Worm (Caenorhabditis elegans) whole organism, mixed stage, embryonic: ENCODE measurements around the gene F42A10.9.

Experiments used
- bed-3 ChIP-seq: fragments of 200-800 bp; sonication (Bioruptor generic); optimal IDR thresholded peaks from 3 replicates; lab custom pipeline; 2018; ENCODE audit warnings: mild to moderate bottlenecking, missing genetic modification characterization, moderate library complexity, missing compliant biosample characterization
- blmp-1 ChIP-seq: fragments of 150-350 bp; optimal IDR thresholded peaks from 2 replicates; lab custom pipeline; 2014; ENCODE audit warnings: missing biosample characterization, missing genetic modification characterization
- ceh-43 ChIP-seq: fragments of 200-800 bp; sonication (Bioruptor generic); optimal IDR thresholded peaks from 2 replicates; lab custom pipeline; 2018; ENCODE audit warnings: mild to moderate bottlenecking, missing genetic modification characterization, moderate library complexity, missing compliant biosample characterization
- ceh-83 ChIP-seq: fragments of 200-800 bp; sonication (Bioruptor generic); optimal IDR thresholded peaks from 2 replicates; lab custom pipeline; 2018; ENCODE audit warnings: mild to moderate bottlenecking, missing genetic modification characterization, missing compliant biosample characterization
- ces-1 ChIP-seq: fragments of 150-350 bp; optimal IDR thresholded peaks from 2 replicates; lab custom pipeline; 2014; ENCODE audit warnings: missing biosample characterization, missing genetic modification reagents, missing genetic modification characterization
- cnd-1 ChIP-seq: fragments of 200-800 bp; sonication (Bioruptor generic); optimal IDR thresholded peaks from 2 replicates; lab custom pipeline; 2018; ENCODE audit warnings: mild to moderate bottlenecking, missing genetic modification characterization, missing compliant biosample characterization
- drap-1 ChIP-seq: fragments of 200-800 bp; sonication (Bioruptor generic); optimal IDR thresholded peaks from 3 replicates; lab custom pipeline; 2018; ENCODE audit warnings: mild to moderate bottlenecking, missing genetic modification characterization, missing compliant biosample characterization
- elt-3 ChIP-seq: fragments of 150-350 bp; optimal IDR thresholded peaks from 2 replicates; lab custom pipeline; 2014; ENCODE audit warnings: missing biosample characterization, missing genetic modification characterization
- flh-1 ChIP-seq: fragments of 200-800 bp; sonication (Bioruptor generic); optimal IDR thresholded peaks from 2 replicates; lab custom pipeline; 2018; ENCODE audit warnings: mild to moderate bottlenecking, missing genetic modification characterization, moderate library complexity, missing compliant biosample characterization
- ham-2 ChIP-seq: fragments of 200-800 bp; sonication (Bioruptor generic); optimal IDR thresholded peaks from 2 replicates; lab custom pipeline; 2018; ENCODE audit warnings: mild to moderate bottlenecking, missing genetic modification characterization, missing compliant biosample characterization
- hlh-1 ChIP-seq: fragments of 150-350 bp; optimal IDR thresholded peaks from 2 replicates; lab custom pipeline; 2014; ENCODE audit warnings: missing biosample characterization, missing genetic modification reagents, missing genetic modification characterization
- lin-13 ChIP-seq: fragments of 150-350 bp; optimal IDR thresholded peaks from 2 replicates; lab custom pipeline; 2014; ENCODE audit warnings: missing biosample characterization, missing genetic modification characterization
- lin-32 ChIP-seq: fragments of 200-800 bp; sonication (Bioruptor generic); optimal IDR thresholded peaks from 2 replicates; lab custom pipeline; 2018; ENCODE audit warnings: mild to moderate bottlenecking, missing genetic modification characterization, missing compliant biosample characterization
- lsy-2 ChIP-seq: fragments of 150-350 bp; optimal IDR thresholded peaks from 2 replicates; lab custom pipeline; 2014; ENCODE audit warnings: missing biosample characterization, missing genetic modification characterization
- mab-5 ChIP-seq: fragments of 150-350 bp; optimal IDR thresholded peaks from 2 replicates; lab custom pipeline; 2014; ENCODE audit warnings: missing biosample characterization, missing genetic modification characterization
- mep-1 ChIP-seq: fragments of 150-350 bp; optimal IDR thresholded peaks from 2 replicates; lab custom pipeline; 2017; ENCODE audit warnings: missing biosample characterization, missing genetic modification reagents, missing genetic modification characterization, inconsistent platforms
- mls-2 ChIP-seq: sonication (generic microtip); optimal IDR thresholded peaks from 2 replicates; lab custom pipeline; 2016; ENCODE audit warnings: mild to moderate bottlenecking, missing genetic modification characterization, moderate library complexity, missing compliant biosample characterization
- nhr-12 ChIP-seq: fragments of 150-350 bp; optimal IDR thresholded peaks from 2 replicates; lab custom pipeline; 2014; ENCODE audit warnings: missing biosample characterization, missing genetic modification characterization
- nhr-2 ChIP-seq: fragments of 150-350 bp; optimal IDR thresholded peaks from 2 replicates; lab custom pipeline; 2014; ENCODE audit warnings: missing biosample characterization, missing genetic modification characterization
- nhr-237 ChIP-seq: fragments of 150-350 bp; optimal IDR thresholded peaks from 2 replicates; lab custom pipeline; 2014; ENCODE audit warnings: missing biosample characterization, missing genetic modification characterization
- nhr-28 ChIP-seq: fragments of 150-350 bp; optimal IDR thresholded peaks from 2 replicates; lab custom pipeline; 2014; ENCODE audit warnings: missing biosample characterization, missing genetic modification characterization
- nhr-76 ChIP-seq: sonication (generic microtip); optimal IDR thresholded peaks from 2 replicates; lab custom pipeline; 2017; ENCODE audit warnings: missing biosample characterization, missing genetic modification characterization
- pha-4 ChIP-seq: fragments of 150-350 bp; optimal IDR thresholded peaks from 2 replicates; lab custom pipeline; 2018; ENCODE audit warnings: missing biosample characterization, missing genetic modification reagents, missing genetic modification characterization
- sem-2 ChIP-seq: fragments of 200-800 bp; sonication (Bioruptor generic); optimal IDR thresholded peaks from 2 replicates; lab custom pipeline; 2018; ENCODE audit warnings: mild to moderate bottlenecking, missing genetic modification characterization, missing compliant biosample characterization
- snpc-4 ChIP-seq: fragments of 150-350 bp; optimal IDR thresholded peaks from 2 replicates; lab custom pipeline; 2014; ENCODE audit warnings: missing biosample characterization, missing genetic modification characterization
- tbx-8 ChIP-seq: fragments of 200-800 bp; sonication (Bioruptor generic); optimal IDR thresholded peaks from 2 replicates; lab custom pipeline; 2018; ENCODE audit warnings: mild to moderate bottlenecking, missing genetic modification characterization, moderate library complexity, missing compliant biosample characterization
- unc-120 ChIP-seq: sonication (generic microtip); optimal IDR thresholded peaks from 2 replicates; lab custom pipeline; 2017; ENCODE audit warnings: missing genetic modification characterization, missing compliant biosample characterization; ENCODE audit not compliant: poor library complexity, severe bottlenecking
- unc-62 ChIP-seq: fragments of 150-350 bp; optimal IDR thresholded peaks from 2 replicates; lab custom pipeline; 2014; ENCODE audit warnings: missing biosample characterization, missing genetic modification reagents, missing genetic modification characterization
- zip-8 ChIP-seq: fragments of 150-350 bp; optimal IDR thresholded peaks from 2 replicates; lab custom pipeline; 2014; ENCODE audit warnings: missing biosample characterization, missing genetic modification characterization
- ztf-11 ChIP-seq: fragments of 150-350 bp; optimal IDR thresholded peaks from 2 replicates; lab custom pipeline; 2014; ENCODE audit warnings: missing biosample characterization, missing genetic modification characterization

Gene F42A10.9

ce11 chrIII:6146797-6147196 lies 17.6 kb upstream of the F42A10.9 start:
- TF ChIP-seq elt-3 (tag; lab: Kevin White, UChicago), result no peak
- TF ChIP-seq nhr-76 (tag; lab: Kevin White, UChicago), result no peak
- no peak for TF ChIP-seq ztf-11
- TF ChIP-seq unc-62 (GFP tag; lab: Kevin White, UChicago), result no peak
- no peak for TF ChIP-seq pha-4 (tag; lab: Kevin White, UChicago)
- TF ChIP-seq drap-1, result no peak
- no peak for TF ChIP-seq cnd-1 (tag; lab: Kevin White, UChicago)
- no peak for TF ChIP-seq zip-8 (tag; lab: Kevin White, UChicago)
- no peak for TF ChIP-seq snpc-4
- TF ChIP-seq unc-120 (tag; lab: Kevin White, UChicago), result no peak
- TF ChIP-seq mab-5 (tag; lab: Kevin White, UChicago), result no peak
- no peak for TF ChIP-seq flh-1 (GFP tag; lab: Kevin White, UChicago)
- TF ChIP-seq lin-13 (tag; lab: Kevin White, UChicago), result no peak
- no peak for TF ChIP-seq nhr-2 (tag; lab: Kevin White, UChicago)

DNA sequence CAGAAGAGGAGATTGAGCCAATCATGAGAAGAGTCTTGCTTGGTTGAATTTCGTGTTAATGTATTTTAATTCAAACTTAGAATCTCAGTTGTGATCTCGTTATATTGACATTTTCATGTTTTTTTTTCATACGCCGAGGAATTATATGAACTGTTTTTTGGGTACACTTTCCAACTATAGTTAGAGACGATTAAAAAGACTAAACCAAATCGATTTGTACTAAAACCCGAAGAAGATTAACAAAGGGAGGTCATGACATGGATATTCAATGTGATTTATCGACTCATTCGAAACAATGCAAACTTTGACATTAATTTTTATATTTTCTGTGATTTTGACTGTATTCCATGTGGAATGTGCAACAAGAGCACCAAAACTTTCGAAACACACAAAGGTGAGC lies 16.5 kb upstream of the F42A10.9 start, which contains the start of gene Y42G9A.2:
TSS of gene Y42G9A.2 (plus strand) at position 284 of the 400 bp plus-strand sequence.
- no peak for TF ChIP-seq ztf-11
- TF ChIP-seq zip-8 (tag; lab: Kevin White, UChicago), result no peak
- TF ChIP-seq lin-32, result no peak
- no peak for TF ChIP-seq nhr-28
- TF ChIP-seq ham-2 (GFP tag; lab: Kevin White, UChicago), result no peak
- no peak for TF ChIP-seq mep-1 (tag; lab: Kevin White, UChicago)
- no peak for TF ChIP-seq unc-62 (GFP tag; lab: Kevin White, UChicago)
- TF ChIP-seq ces-1, result no peak
- no peak for TF ChIP-seq unc-120 (tag; lab: Kevin White, UChicago)
- TF ChIP-seq snpc-4, result no peak
- TF ChIP-seq mab-5 (tag; lab: Kevin White, UChicago), result no peak
- no peak for TF ChIP-seq nhr-237 (tag; lab: Kevin White, UChicago)

ce11 chrIII:6148684-6149083 lies 15.7 kb upstream of the F42A10.9 start:
- TF ChIP-seq mls-2 (tag; lab: Kevin White, UChicago) (no peak), bed-3 (no peak)

- TF ChIP-seq unc-120 (tag; lab: Kevin White, UChicago) (no peak), nhr-2 (tag; lab: Kevin White, UChicago) (no peak), ztf-11 (no peak), nhr-237 (tag; lab: Kevin White, UChicago) (no peak), zip-8 (tag; lab: Kevin White, UChicago) (no peak), snpc-4 (no peak), lsy-2 (no peak), ham-2 (GFP tag; lab: Kevin White, UChicago) (no peak), elt-3 (tag; lab: Kevin White, UChicago) (no peak), blmp-1 (tag; lab: Kevin White, UChicago) (no peak), nhr-76 (tag; lab: Kevin White, UChicago) (no peak), cnd-1 (tag; lab: Kevin White, UChicago) (no peak), ces-1 (no peak), ceh-43 (no peak), pha-4 (tag; lab: Kevin White, UChicago) (no peak)
Measured at ce11 chrIII:6149467-6150072, 14.8 kb upstream of the F42A10.9 start, which contains the start of the genes wht-7 and Y42G9A.1. TSS of gene wht-7 (minus strand) at chrIII:6149597. TSS of gene Y42G9A.1 (plus strand) at chrIII:6149961.

ce11 chrIII:6154586-6154985 lies 9.8 kb upstream of the F42A10.9 start:
- TF ChIP-seq ceh-43 (no peak), hlh-1 (no peak), sem-2 (GFP tag; lab: Kevin White, UChicago) (no peak), tbx-8 (GFP tag; lab: Kevin White, UChicago) (no peak), mls-2 (tag; lab: Kevin White, UChicago) (no peak), nhr-76 (tag; lab: Kevin White, UChicago) (no peak), nhr-2 (tag; lab: Kevin White, UChicago) (no peak), nhr-28 (no peak), ceh-83 (GFP tag; lab: Kevin White, UChicago) (no peak), drap-1 (no peak), ces-1 (no peak), snpc-4 (no peak), nhr-12 (tag; lab: Kevin White, UChicago) (no peak), unc-62 (GFP tag; lab: Kevin White, UChicago) (no peak)
